Worm (Caenorhabditis elegans) whole organism, L2 larva: ENCODE data around the gene C44B11.4.

Experiments
- C34F6.9 ChIP-seq: fragments of 150-350 bp; optimal IDR thresholded peaks from 2 replicates; lab custom pipeline; 2014; ENCODE audit warnings: missing biosample characterization, missing genetic modification characterization
- F13H6.1 ChIP-seq: sonication (generic microtip); optimal IDR thresholded peaks from 2 replicates; lab custom pipeline; 2016; ENCODE audit warnings: missing genetic modification characterization, missing compliant biosample characterization
- R02D3.7 ChIP-seq: fragments of 150-350 bp; optimal IDR thresholded peaks from 2 replicates; lab custom pipeline; 2014; ENCODE audit warnings: missing biosample characterization, missing genetic modification characterization
- Y55F3AM.14 ChIP-seq: fragments of 200-800 bp; sonication (Bioruptor generic); optimal IDR thresholded peaks from 2 replicates; lab custom pipeline; 2018; ENCODE audit warnings: mild to moderate bottlenecking, missing genetic modification characterization, missing compliant biosample characterization
- ZK546.5 ChIP-seq: sonication (generic microtip); optimal IDR thresholded peaks from 2 replicates; lab custom pipeline; 2017; ENCODE audit warnings: missing biosample characterization, missing genetic modification characterization
- alr-1 ChIP-seq: fragments of 150-350 bp; optimal IDR thresholded peaks from 2 replicates; lab custom pipeline; 2014; ENCODE audit warnings: missing biosample characterization, missing genetic modification characterization
- ama-1 ChIP-seq: fragments of 150-350 bp; optimal IDR thresholded peaks from 2 replicates; lab custom pipeline; 2018; ENCODE audit warnings: inconsistent platforms
- blmp-1 ChIP-seq: sonication (generic microtip); optimal IDR thresholded peaks from 2 replicates; lab custom pipeline; 2017; ENCODE audit warnings: missing genetic modification characterization, mild to moderate bottlenecking, missing compliant biosample characterization, antibody characterized with exemption, moderate library complexity; ENCODE audit not compliant: insufficient read depth
- ceh-82 ChIP-seq: fragments of 150-350 bp; optimal IDR thresholded peaks from 2 replicates; lab custom pipeline; 2014; ENCODE audit warnings: missing biosample characterization, missing genetic modification characterization
- crh-2 ChIP-seq: sonication (generic microtip); optimal IDR thresholded peaks from 2 replicates; lab custom pipeline; 2017; ENCODE audit warnings: missing biosample characterization, missing genetic modification characterization
- dmd-4 ChIP-seq: sonication (generic microtip); optimal IDR thresholded peaks from 2 replicates; lab custom pipeline; 2017; ENCODE audit warnings: missing biosample characterization, missing genetic modification characterization
- elt-1 ChIP-seq: fragments of 150-350 bp; optimal IDR thresholded peaks from 2 replicates; lab custom pipeline; 2014; ENCODE audit warnings: missing biosample characterization, missing genetic modification characterization
- elt-3 ChIP-seq: sonication (generic microtip); optimal IDR thresholded peaks from 2 replicates; lab custom pipeline; 2017; ENCODE audit warnings: missing biosample characterization, missing genetic modification characterization
- fos-1 ChIP-seq: fragments of 150-350 bp; optimal IDR thresholded peaks from 2 replicates; lab custom pipeline; 2014; ENCODE audit warnings: missing biosample characterization, missing genetic modification characterization
- gmeb-1 ChIP-seq: fragments of 150-350 bp; optimal IDR thresholded peaks from 2 replicates; lab custom pipeline; 2014; ENCODE audit warnings: missing biosample characterization, missing genetic modification characterization
- lin-11 ChIP-seq: fragments of 150-350 bp; sonication (generic microtip); optimal IDR thresholded peaks from 2 replicates; lab custom pipeline; 2014; ENCODE audit warnings: missing biosample characterization, missing genetic modification characterization, inconsistent platforms, mixed read lengths
- lin-39 ChIP-seq: fragments of 150-350 bp; optimal IDR thresholded peaks from 2 replicates; lab custom pipeline; 2014; ENCODE audit warnings: missing biosample characterization, missing genetic modification reagents, missing genetic modification characterization
- mdl-1 ChIP-seq, 2 experiments: fragments of 150-350 bp in 1 of 2; sonication (generic microtip) in 1 of 2; optimal IDR thresholded peaks; 2 replicates each; lab custom pipeline; 2017; ENCODE audit warnings: missing biosample characterization in 2 of 2, missing genetic modification characterization in 2 of 2
- nhr-11 ChIP-seq: fragments of 150-350 bp; optimal IDR thresholded peaks from 2 replicates; lab custom pipeline; 2014; ENCODE audit warnings: missing biosample characterization, missing genetic modification characterization
- nhr-12 ChIP-seq: fragments of 150-350 bp; optimal IDR thresholded peaks from 2 replicates; lab custom pipeline; 2014; ENCODE audit warnings: missing biosample characterization, missing genetic modification characterization
- nhr-129 ChIP-seq: fragments of 150-350 bp; optimal IDR thresholded peaks from 2 replicates; lab custom pipeline; 2014; ENCODE audit warnings: missing biosample characterization, missing genetic modification characterization
- nhr-21 ChIP-seq: fragments of 150-350 bp; optimal IDR thresholded peaks from 2 replicates; lab custom pipeline; 2014; ENCODE audit warnings: missing biosample characterization, missing genetic modification characterization
- nhr-237 ChIP-seq: fragments of 150-350 bp; optimal IDR thresholded peaks from 2 replicates; lab custom pipeline; 2014; ENCODE audit warnings: missing biosample characterization, missing genetic modification characterization
- nhr-25 ChIP-seq: fragments of 150-350 bp; sonication (generic microtip); optimal IDR thresholded peaks from 3 replicates; lab custom pipeline; 2014; ENCODE audit warnings: missing biosample characterization, missing genetic modification characterization
- nhr-6 ChIP-seq: fragments of 150-350 bp; optimal IDR thresholded peaks from 2 replicates; lab custom pipeline; 2014; ENCODE audit warnings: missing biosample characterization, missing genetic modification characterization
- nhr-77 ChIP-seq: fragments of 150-350 bp; optimal IDR thresholded peaks from 2 replicates; lab custom pipeline; 2014; ENCODE audit warnings: missing biosample characterization, missing genetic modification characterization
- peb-1 ChIP-seq: fragments of 150-350 bp; optimal IDR thresholded peaks from 2 replicates; lab custom pipeline; 2014; ENCODE audit warnings: missing biosample characterization, missing genetic modification characterization
- skn-1 ChIP-seq: sonication (generic microtip); optimal IDR thresholded peaks from 2 replicates; lab custom pipeline; 2017; ENCODE audit warnings: missing biosample characterization, missing genetic modification characterization
- sma-3 ChIP-seq: sonication (generic microtip); optimal IDR thresholded peaks from 2 replicates; lab custom pipeline; 2016; ENCODE audit warnings: missing genetic modification reagents, missing genetic modification characterization, missing compliant biosample characterization
- snpc-4 ChIP-seq: fragments of 150-350 bp; optimal IDR thresholded peaks from 2 replicates; lab custom pipeline; 2014; ENCODE audit warnings: missing biosample characterization, missing genetic modification characterization
- unc-39 ChIP-seq: fragments of 150-350 bp; optimal IDR thresholded peaks from 2 replicates; lab custom pipeline; 2014; ENCODE audit warnings: missing biosample characterization, missing genetic modification characterization
- unc-55 ChIP-seq: fragments of 150-350 bp; sonication (generic microtip); optimal IDR thresholded peaks from 3 replicates; lab custom pipeline; 2014; ENCODE audit warnings: missing biosample characterization, missing genetic modification reagents, missing genetic modification characterization
- unc-62 ChIP-seq: fragments of 150-350 bp; optimal IDR thresholded peaks from 2 replicates; lab custom pipeline; 2014; ENCODE audit warnings: missing biosample characterization, missing genetic modification reagents, missing genetic modification characterization
- zag-1 ChIP-seq: fragments of 150-350 bp; optimal IDR thresholded peaks from 2 replicates; lab custom pipeline; 2014; ENCODE audit warnings: missing biosample characterization, missing genetic modification characterization

Gene C44B11.4

ce11 chrIII:3163448-3163847 lies 19.9 kb upstream of the C44B11.4 start:
- TF ChIP-seq ama-1 (lab: Kevin White, UChicago) (no peak), nhr-25 (no peak)

ce11 chrIII:3161600-3161999 lies 18.0 kb upstream of the C44B11.4 start:
- no peak for TF ChIP-seq snpc-4 (tag; lab: Kevin White, UChicago)
- no peak for TF ChIP-seq nhr-129 (tag; lab: Kevin White, UChicago)
- no peak for TF ChIP-seq skn-1 (tag; lab: Kevin White, UChicago)
- peak; percentile 78 for TF ChIP-seq blmp-1 (tag; lab: Kevin White, UChicago)
- peak; percentile 1 for TF ChIP-seq sma-3 (GFP tag; lab: Kevin White, UChicago)
- peak; percentile 77 for TF ChIP-seq nhr-25
- TF ChIP-seq, all 48 proteins: peak for 3

ce11 chrIII:3160490-3160889 lies 16.9 kb upstream of the C44B11.4 start:
- no peak for TF ChIP-seq gmeb-1 (tag; lab: Kevin White, UChicago)
- no peak for TF ChIP-seq nhr-11 (tag; lab: Kevin White, UChicago)
- no peak for TF ChIP-seq nhr-21

- no peak for TF ChIP-seq alr-1 (tag; lab: Kevin White, UChicago)
- no peak for TF ChIP-seq nhr-12 (tag; lab: Kevin White, UChicago)
- TF ChIP-seq unc-39 (tag; lab: Kevin White, UChicago) = no peak
- no peak for TF ChIP-seq nhr-25
- no peak for TF ChIP-seq nhr-6
- TF ChIP-seq mdl-1 (tag; optimal IDR thresholded peaks at IDR 0.05; lab: Kevin White, UChicago) = no peak
- TF ChIP-seq crh-2 (tag; lab: Kevin White, UChicago) = no peak
- no peak for TF ChIP-seq lin-11 (tag; lab: Kevin White, UChicago)
- no peak for TF ChIP-seq elt-3 (tag; lab: Kevin White, UChicago)
- TF ChIP-seq zag-1 (tag; lab: Kevin White, UChicago) = no peak
- no peak for TF ChIP-seq elt-1 (tag; lab: Kevin White, UChicago)
- TF ChIP-seq sma-3 (GFP tag; lab: Kevin White, UChicago) = no peak
- no peak for TF ChIP-seq ZK546.5 (tag; lab: Kevin White, UChicago)
- TF ChIP-seq lin-39 (tag; lab: Kevin White, UChicago) = no peak
- TF ChIP-seq nhr-77 (tag; lab: Kevin White, UChicago) = no peak
- no peak for TF ChIP-seq F13H6.1 (tag; lab: Kevin White, UChicago)
- no peak for TF ChIP-seq nhr-237 (tag; lab: Kevin White, UChicago)
- TF ChIP-seq unc-62 (GFP tag; lab: Kevin White, UChicago) = no peak
These were observed 11.4 kb upstream of the C44B11.4 start, which contains the start of gene C44B11.1 for ce11 chrIII:3154968-3155367. Gene C44B11.1, plus strand, starts transcription at chrIII:3155268.

- TF ChIP-seq Y55F3AM.14 (GFP tag; lab: Kevin White, UChicago) (no peak), skn-1 (tag; lab: Kevin White, UChicago) (no peak), dmd-4 (tag; lab: Kevin White, UChicago) (no peak), elt-1 (tag; lab: Kevin White, UChicago) (no peak), alr-1 (tag; lab: Kevin White, UChicago) (no peak), C34F6.9 (tag; lab: Kevin White, UChicago) (no peak), ZK546.5 (tag; lab: Kevin White, UChicago) (no peak), peb-1 (tag; lab: Kevin White, UChicago) (no peak), fos-1 (tag; lab: Kevin White, UChicago) (no peak), nhr-6 (no peak), nhr-25 (no peak), nhr-11 (tag; lab: Kevin White, UChicago) (no peak), lin-39 (tag; lab: Kevin White, UChicago) (no peak), unc-55 (GFP tag; lab: Kevin White, UChicago) (no peak), nhr-237 (tag; lab: Kevin White, UChicago) (no peak), ceh-82 (no peak)
These were observed 9.3 kb upstream of the C44B11.4 start, which contains the start of gene C44B11.6 for ce11 chrIII:3152848-3153247. Gene C44B11.6, plus strand, starts transcription at chrIII:3153148.

- TF ChIP-seq nhr-77 (tag; lab: Kevin White, UChicago) (no peak), F13H6.1 (tag; lab: Kevin White, UChicago) (no peak), nhr-6 (no peak), snpc-4 (tag; lab: Kevin White, UChicago) (no peak), mdl-1 (tag; optimal IDR thresholded peaks at IDR 0.05; lab: Kevin White, UChicago) (no peak), R02D3.7 (tag; lab: Kevin White, UChicago) (no peak), ceh-82 (no peak), nhr-11 (tag; lab: Kevin White, UChicago) (no peak), Y55F3AM.14 (GFP tag; lab: Kevin White, UChicago) (no peak)
- TF ChIP-seq, all 48 proteins: peak for 0
These were observed 1.5 kb downstream of the C44B11.4 start for ce11 chrIII:3142078-3142477.
